Fruit fly (Drosophila melanogaster) whole organism, embryonic: ENCODE results near the gene Prx2.

Experiments used
- CG10267 ChIP-seq: fragments of 200-800 bp; sonication (Bioruptor generic); optimal IDR thresholded peaks from 2 replicates; lab custom pipeline; 2018; ENCODE audit warnings: missing biosample characterization, mild to moderate bottlenecking, missing genetic modification characterization, moderate library complexity
- CG1233 ChIP-seq: fragments of 200-800 bp; sonication (Bioruptor generic); optimal IDR thresholded peaks from 4 replicates; lab custom pipeline; 2018; ENCODE audit warnings: missing biosample characterization, mild to moderate bottlenecking, missing genetic modification characterization
- CG12659 ChIP-seq: fragments of 200-800 bp; sonication (Bioruptor generic); optimal IDR thresholded peaks from 3 replicates; lab custom pipeline; 2017; ENCODE audit warnings: mild to moderate bottlenecking, missing biosample characterization, missing genetic modification reagents, missing genetic modification characterization
- CG13123 ChIP-seq: fragments of 200-800 bp; sonication (Bioruptor generic); optimal IDR thresholded peaks from 2 replicates; lab custom pipeline; 2016; ENCODE audit warnings: missing biosample characterization, missing genetic modification characterization
- CG14441 ChIP-seq: fragments of 200-800 bp; sonication (Bioruptor generic); IDR thresholded peaks from 2 replicates; pipeline ENCODE4 v1.3.6; 2022; ENCODE audit warnings: missing biosample characterization, missing genetic modification characterization
- CG15696 ChIP-seq: fragments of 200-800 bp; sonication (Bioruptor generic); optimal IDR thresholded peaks from 2 replicates; lab custom pipeline; 2019; ENCODE audit warnings: missing biosample characterization, mild to moderate bottlenecking, missing genetic modification characterization, moderate library complexity
- CG1603 ChIP-seq: fragments of 200-800 bp; sonication (Bioruptor generic); optimal IDR thresholded peaks from 2 replicates; lab custom pipeline; 2019; ENCODE audit warnings: missing biosample characterization, mild to moderate bottlenecking, missing genetic modification characterization, moderate library complexity
- CG17359 ChIP-seq: fragments of 200-800 bp; sonication (Bioruptor generic); optimal IDR thresholded peaks from 3 replicates; lab custom pipeline; 2018; ENCODE audit warnings: missing biosample characterization, mild to moderate bottlenecking, missing genetic modification characterization, moderate library complexity
- CG18599 ChIP-seq: fragments of 200-800 bp; sonication (Bioruptor generic); optimal IDR thresholded peaks from 3 replicates; lab custom pipeline; 2017; ENCODE audit warnings: missing biosample characterization, missing genetic modification characterization, mild to moderate bottlenecking, moderate library complexity, missing genetic modification reagents
- CG2120 ChIP-seq: fragments of 200-800 bp; sonication (Bioruptor generic); optimal IDR thresholded peaks from 3 replicates; lab custom pipeline; 2016; ENCODE audit warnings: missing biosample characterization, missing genetic modification characterization
- CG2129 ChIP-seq: fragments of 200-800 bp; sonication (Bioruptor generic); IDR thresholded peaks from 2 replicates; pipeline ENCODE4 v1.3.6; 2022; ENCODE audit warnings: missing biosample characterization, missing genetic modification characterization; ENCODE audit not compliant: partially characterized antibody
- CG7271 ChIP-seq: fragments of 200-800 bp; sonication (Bioruptor generic); optimal IDR thresholded peaks from 2 replicates; lab custom pipeline; 2018; ENCODE audit warnings: missing biosample characterization, mild to moderate bottlenecking, missing genetic modification characterization, moderate library complexity
- CG7786 ChIP-seq: fragments of 200-800 bp; sonication (Bioruptor generic); optimal IDR thresholded peaks from 2 replicates; lab custom pipeline; 2016; ENCODE audit warnings: missing biosample characterization, missing genetic modification characterization
- CG7963 ChIP-seq: fragments of 200-800 bp; sonication (Bioruptor generic); IDR thresholded peaks from 3 replicates; pipeline ENCODE4 v1.3.6; 2022; ENCODE audit warnings: missing biosample characterization, missing genetic modification characterization; ENCODE audit not compliant: partially characterized antibody
- CG8089 ChIP-seq: fragments of 200-800 bp; sonication (Bioruptor generic); optimal IDR thresholded peaks from 3 replicates; lab custom pipeline; 2016; ENCODE audit warnings: missing biosample characterization, missing genetic modification characterization
- CG9797 ChIP-seq: fragments of 200-800 bp; sonication (Bioruptor generic); optimal IDR thresholded peaks from 3 replicates; lab custom pipeline; 2018; ENCODE audit warnings: missing biosample characterization, mild to moderate bottlenecking, missing genetic modification characterization
- CG9817 ChIP-seq: fragments of 200-800 bp; sonication (Bioruptor generic); optimal IDR thresholded peaks from 2 replicates; lab custom pipeline; 2018; ENCODE audit warnings: missing biosample characterization, mild to moderate bottlenecking, missing genetic modification characterization, moderate library complexity
- CoRest ChIP-seq: fragments of 200-800 bp; sonication (Bioruptor generic); optimal IDR thresholded peaks from 3 replicates; lab custom pipeline; 2018; ENCODE audit warnings: missing biosample characterization, mild to moderate bottlenecking, missing genetic modification characterization, moderate library complexity
- Dek ChIP-seq: fragments of 200-800 bp; sonication (Bioruptor generic); optimal IDR thresholded peaks from 3 replicates; lab custom pipeline; 2019; ENCODE audit warnings: missing biosample characterization, mild to moderate bottlenecking, missing genetic modification characterization, moderate library complexity
- Dip2 ChIP-seq: fragments of 200-800 bp; sonication (Bioruptor generic); IDR thresholded peaks from 2 replicates; pipeline ENCODE4 v1.3.6; 2022; ENCODE audit warnings: missing biosample characterization, missing genetic modification characterization
- Dp ChIP-seq: fragments of 200-800 bp; sonication (Bioruptor generic); optimal IDR thresholded peaks from 2 replicates; lab custom pipeline; 2018; ENCODE audit warnings: missing biosample characterization, mild to moderate bottlenecking, missing genetic modification characterization, moderate library complexity
- Gsc ChIP-seq: fragments of 200-800 bp; sonication (Bioruptor generic); IDR thresholded peaks from 2 replicates; pipeline ENCODE4 v1.3.6; 2022; ENCODE audit warnings: missing biosample characterization, missing genetic modification characterization
- H15 ChIP-seq: fragments of 200-800 bp; sonication (Bioruptor generic); IDR thresholded peaks from 3 replicates; pipeline ENCODE4 v1.3.6; 2022; ENCODE audit warnings: missing biosample characterization, missing genetic modification characterization
- HLH4C ChIP-seq: fragments of 200-800 bp; sonication (Bioruptor generic); IDR thresholded peaks from 3 replicates; pipeline ENCODE4 v1.3.6; 2022; ENCODE audit warnings: missing biosample characterization, missing genetic modification characterization; ENCODE audit not compliant: partially characterized antibody
- Hmr ChIP-seq: fragments of 200-800 bp; sonication (Bioruptor generic); optimal IDR thresholded peaks from 3 replicates; lab custom pipeline; 2017; ENCODE audit warnings: mild to moderate bottlenecking, missing biosample characterization, missing genetic modification reagents, missing genetic modification characterization
- Lhr ChIP-seq: fragments of 200-800 bp; sonication (Bioruptor generic); optimal IDR thresholded peaks from 3 replicates; lab custom pipeline; 2017; ENCODE audit warnings: mild to moderate bottlenecking, missing biosample characterization, missing genetic modification reagents, missing genetic modification characterization
- MBD-R2 ChIP-seq: fragments of 200-800 bp; sonication (Bioruptor generic); IDR thresholded peaks from 2 replicates; pipeline ENCODE4 v1.3.6; 2022; ENCODE audit warnings: missing biosample characterization, missing genetic modification characterization
- Mad ChIP-seq: fragments of 200-800 bp; sonication (Bioruptor generic); optimal IDR thresholded peaks from 2 replicates; lab custom pipeline; 2016; ENCODE audit warnings: missing biosample characterization, missing genetic modification characterization
- Poxn ChIP-seq: fragments of 200-800 bp; sonication (Bioruptor generic); IDR thresholded peaks from 2 replicates; pipeline ENCODE4 v1.3.6; 2022; ENCODE audit warnings: missing biosample characterization, missing genetic modification characterization
- Ravus ChIP-seq: fragments of 200-800 bp; sonication (Bioruptor generic); IDR thresholded peaks from 2 replicates; pipeline ENCODE4 v1.3.6; 2022; ENCODE audit warnings: missing biosample characterization, missing genetic modification characterization
- Xbp1 ChIP-seq: fragments of 200-800 bp; sonication (Bioruptor generic); optimal IDR thresholded peaks from 3 replicates; lab custom pipeline; 2016; ENCODE audit warnings: missing biosample characterization, mild to moderate bottlenecking, missing genetic modification characterization
- YL-1 ChIP-seq: fragments of 200-800 bp; sonication (Bioruptor generic); optimal IDR thresholded peaks from 3 replicates; lab custom pipeline; 2017; ENCODE audit warnings: missing biosample characterization, mild to moderate bottlenecking, missing genetic modification characterization
- bowl ChIP-seq: fragments of 200-800 bp; sonication (Bioruptor generic); IDR thresholded peaks from 2 replicates; pipeline ENCODE4 v1.3.6; 2022; ENCODE audit warnings: missing biosample characterization, missing genetic modification characterization
- cg ChIP-seq: fragments of 200-800 bp; sonication (Bioruptor generic); optimal IDR thresholded peaks from 3 replicates; lab custom pipeline; 2019; ENCODE audit warnings: missing biosample characterization, mild to moderate bottlenecking, missing genetic modification characterization, moderate library complexity
- dimm ChIP-seq: fragments of 200-800 bp; sonication (Bioruptor generic); IDR thresholded peaks from 2 replicates; pipeline ENCODE4 v1.3.6; 2022; ENCODE audit warnings: missing biosample characterization, missing genetic modification characterization
- fd64A ChIP-seq: fragments of 200-800 bp; sonication (Bioruptor generic); optimal IDR thresholded peaks from 3 replicates; lab custom pipeline; 2018; ENCODE audit warnings: missing biosample characterization, mild to moderate bottlenecking, missing genetic modification characterization
- fd96Cb ChIP-seq: fragments of 200-800 bp; sonication (Bioruptor generic); optimal IDR thresholded peaks from 2 replicates; lab custom pipeline; 2018; ENCODE audit warnings: missing biosample characterization, mild to moderate bottlenecking, missing genetic modification characterization, moderate library complexity
- gem ChIP-seq: fragments of 200-800 bp; sonication (Bioruptor generic); optimal IDR thresholded peaks from 2 replicates; lab custom pipeline; 2019; ENCODE audit warnings: missing biosample characterization, mild to moderate bottlenecking, missing genetic modification characterization, moderate library complexity
- gfzf ChIP-seq: fragments of 200-800 bp; sonication (Bioruptor generic); optimal IDR thresholded peaks from 2 replicates; lab custom pipeline; 2016; ENCODE audit warnings: missing biosample characterization, mild to moderate bottlenecking, missing genetic modification characterization, moderate library complexity
- nerfin-1 ChIP-seq: fragments of 200-800 bp; sonication (Bioruptor generic); optimal IDR thresholded peaks from 3 replicates; lab custom pipeline; 2019; ENCODE audit warnings: missing biosample characterization, mild to moderate bottlenecking, missing genetic modification characterization, moderate library complexity
- odd ChIP-seq: fragments of 200-800 bp; sonication (Bioruptor generic); optimal IDR thresholded peaks from 2 replicates; lab custom pipeline; 2017; ENCODE audit warnings: missing biosample characterization, mild to moderate bottlenecking, missing genetic modification characterization
- org-1 ChIP-seq: fragments of 200-800 bp; sonication (Bioruptor generic); optimal IDR thresholded peaks from 2 replicates; lab custom pipeline; 2017; ENCODE audit warnings: missing biosample characterization, missing genetic modification characterization
- pfk ChIP-seq: fragments of 200-800 bp; sonication (Bioruptor generic); optimal IDR thresholded peaks from 2 replicates; lab custom pipeline; 2018; ENCODE audit warnings: missing biosample characterization, mild to moderate bottlenecking, missing genetic modification characterization, moderate library complexity
- pho ChIP-seq: fragments of 200-800 bp; sonication (Bioruptor generic); optimal IDR thresholded peaks from 2 replicates; lab custom pipeline; 2016; ENCODE audit warnings: missing biosample characterization, missing genetic modification characterization
- prd ChIP-seq, 3 experiments: fragments of >200 bp in 2 of 3; fragments of 200-800 bp in 1 of 3; sonication (Bioruptor generic) in 1 of 3; optimal IDR thresholded peaks in 2 of 3; IDR thresholded peaks in 1 of 3; 2 replicates in 2 of 3; 3 replicates in 1 of 3; pipeline versions ENCODE4 v1.3.6 to Lab custom; 2017 to 2022; ENCODE audit warnings: missing biosample characterization in 1 of 3, missing genetic modification characterization in 1 of 3
- sens ChIP-seq: fragments of 200-800 bp; sonication (Bioruptor generic); peaks from one replicate; lab custom pipeline; 2016; ENCODE audit warnings: missing biosample characterization, missing genetic modification characterization
- sens-2 ChIP-seq: fragments of 200-800 bp; sonication (Bioruptor generic); IDR thresholded peaks from 2 replicates; pipeline ENCODE4 v1.3.6; 2022; ENCODE audit warnings: missing biosample characterization, missing genetic modification characterization
- vvl ChIP-seq: fragments of 200-800 bp; sonication (Bioruptor generic); IDR thresholded peaks from 2 replicates; pipeline ENCODE4 v1.3.6; 2022; ENCODE audit warnings: missing biosample characterization, missing genetic modification characterization
- zen2 ChIP-seq: fragments of 200-800 bp; sonication (Bioruptor generic); IDR thresholded peaks from 3 replicates; pipeline ENCODE4 v1.3.6; 2022; ENCODE audit warnings: missing biosample characterization, missing genetic modification characterization; ENCODE audit not compliant: partially characterized antibody
- zfh2 ChIP-seq: fragments of 200-800 bp; sonication (Bioruptor generic); optimal IDR thresholded peaks from 2 replicates; lab custom pipeline; 2016; ENCODE audit warnings: missing biosample characterization, missing genetic modification characterization

Prx2 gene

dm6 chrX:13376520-13376919, 46.9 kb downstream of the Prx2 start (continued):
- no peak for TF ChIP-seq sens-2 (GFP tag; lab: Robert Waterston, UW)
- TF ChIP-seq fd64A (GFP tag; lab: Kevin White, UChicago), result no peak
- TF ChIP-seq HLH4C (GFP tag; lab: Robert Waterston, UW), result no peak
- TF ChIP-seq CoRest (tag; lab: Kevin White, UChicago), result no peak
- TF ChIP-seq Xbp1 (GFP tag; lab: Kevin White, UChicago), result no peak
- TF ChIP-seq Dip2 (GFP tag; lab: Robert Waterston, UW), result no peak
- peak; percentile 19 for TF ChIP-seq CG7786
- TF ChIP-seq CG14441 (GFP tag; lab: Robert Waterston, UW), result no peak
- no peak for TF ChIP-seq Poxn (GFP tag; lab: Robert Waterston, UW)
- TF ChIP-seq CG7963 (GFP tag; lab: Robert Waterston, UW), result no peak
- TF ChIP-seq Hmr (GFP tag; lab: Kevin White, UChicago), result peak; percentile 52
- TF ChIP-seq CG2129 (GFP tag; lab: Robert Waterston, UW), result no peak
- TF ChIP-seq dimm, result no peak
- TF ChIP-seq Lhr (GFP tag; lab: Kevin White, UChicago), result no peak
- no peak for TF ChIP-seq fd96Cb (tag; lab: Kevin White, UChicago)
- TF ChIP-seq pfk (GFP tag; lab: Kevin White, UChicago), result no peak
- peak; percentile 3 for TF ChIP-seq CG1603 (tag; lab: Kevin White, UChicago)
- peak; percentile 67 for TF ChIP-seq CG18599
- no peak for TF ChIP-seq CG1233 (GFP tag; lab: Kevin White, UChicago)
- TF ChIP-seq org-1 (GFP tag; lab: Kevin White, UChicago), result no peak
- TF ChIP-seq nerfin-1 (tag; lab: Kevin White, UChicago), result no peak
- no peak for TF ChIP-seq Ravus (GFP tag; lab: Robert Waterston, UW)
- TF ChIP-seq H15, result no peak
- no peak for TF ChIP-seq bowl (GFP tag; lab: Robert Waterston, UW)
- no peak for TF ChIP-seq odd (GFP tag; lab: Kevin White, UChicago)
- TF ChIP-seq MBD-R2 (GFP tag; lab: Robert Waterston, UW), result no peak
- TF ChIP-seq Mad (GFP tag; lab: Kevin White, UChicago), result no peak
- TF ChIP-seq gfzf (GFP tag; lab: Kevin White, UChicago), result no peak
- no peak for TF ChIP-seq Dp
- no peak for TF ChIP-seq CG17359 (tag; lab: Kevin White, UChicago)
- no peak for TF ChIP-seq CG12659 (GFP tag; lab: Kevin White, UChicago)
- TF ChIP-seq sens (GFP tag; lab: Kevin White, UChicago), result peak; percentile 63
- no peak for TF ChIP-seq zen2
- no peak for TF ChIP-seq CG10267 (tag; lab: Kevin White, UChicago)
- peak; percentile 42 for TF ChIP-seq zfh2 (GFP tag; lab: Kevin White, UChicago)
- peak; percentile 71 for TF ChIP-seq CG2120 (GFP tag; lab: Kevin White, UChicago)
- TF ChIP-seq prd (optimal IDR thresholded peaks at IDR 0.05; lab: Kevin White, UChicago), result no peak
- 0 out of 3 replicates have a peak, but pooled peaks have one; percentile 14 for TF ChIP-seq prd (GFP tag; IDR thresholded peaks at IDR 0.05; lab: Robert Waterston, UW)
- TF ChIP-seq CG15696 (tag; lab: Kevin White, UChicago), result no peak
- no peak for TF ChIP-seq CG13123 (GFP tag; lab: Kevin White, UChicago)
- TF ChIP-seq YL-1 (GFP tag; lab: Kevin White, UChicago), result no peak
- TF ChIP-seq vvl, result no peak
- TF ChIP-seq pho (GFP tag; lab: Kevin White, UChicago), result peak; percentile 15
- no peak for TF ChIP-seq Gsc (GFP tag; lab: Robert Waterston, UW)
- TF ChIP-seq cg (GFP tag; lab: Kevin White, UChicago), result no peak
- no peak for TF ChIP-seq CG7271 (tag; lab: Kevin White, UChicago)
- peak; percentile 47 for TF ChIP-seq gem (tag; lab: Kevin White, UChicago)
- no peak for TF ChIP-seq CG9797 (GFP tag; lab: Kevin White, UChicago)
- TF ChIP-seq CG8089 (GFP tag; lab: Kevin White, UChicago), result no peak
- no peak for TF ChIP-seq CG9817
- TF ChIP-seq Dek (tag; lab: Kevin White, UChicago), result no peak
